Fruit fly (Drosophila melanogaster): ENCODE measurements around the gene CG11158.

The CG11158 gene

DNA sequence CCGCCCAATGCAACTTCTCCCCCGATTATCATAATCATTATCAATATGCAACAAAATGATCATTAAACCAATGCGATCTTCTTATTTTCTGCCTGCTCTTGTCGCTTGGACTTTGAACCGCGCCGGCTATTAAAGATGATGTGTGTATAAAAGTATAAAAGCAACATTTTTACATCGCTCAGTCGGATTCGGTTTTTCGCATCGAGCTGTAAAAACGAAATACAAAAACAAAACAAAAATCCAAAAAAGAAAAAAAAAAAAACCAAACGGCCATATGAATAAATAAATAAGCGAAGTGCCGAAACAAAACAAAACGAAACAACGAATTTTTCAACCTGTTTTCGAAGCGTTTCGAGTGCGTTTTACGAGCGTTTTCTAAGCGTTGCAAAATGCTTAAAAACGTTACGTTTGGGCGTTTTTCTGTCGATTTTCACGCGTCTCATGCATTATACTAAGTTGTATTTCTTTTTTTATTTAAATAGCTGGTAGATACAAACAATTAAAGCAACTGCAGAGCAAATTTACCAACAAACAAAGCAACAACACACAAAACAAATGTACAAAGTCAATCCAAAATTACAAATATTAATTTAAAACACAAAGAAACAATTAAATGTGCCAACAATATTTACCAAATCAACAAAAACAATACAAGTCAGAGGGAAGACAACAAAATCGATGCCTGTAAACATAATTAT, 37.9 kb upstream of the CG11158 start:
- TF ChIP-seq tai (GFP tag; optimal IDR thresholded peaks at IDR 0.05) (no peak), Dfd (GFP tag; optimal IDR thresholded peaks at IDR 0.05) (no peak), h (GFP tag; optimal IDR thresholded peaks at IDR 0.05) (no peak), pan (optimal IDR thresholded peaks at IDR 0.05) (no peak), Jra (GFP tag; optimal IDR thresholded peaks at IDR 0.05) (no peak), lola (GFP tag; optimal IDR thresholded peaks at IDR 0.05) (no peak), CrebA (GFP tag; optimal IDR thresholded peaks at IDR 0.05; ENCODE audit: borderline replicate concordance) (peak; percentile 19), Dif (GFP tag; optimal IDR thresholded peaks at IDR 0.05; ENCODE audit: partially characterized antibody) (no peak), rgr (GFP tag; optimal IDR thresholded peaks at IDR 0.05) (no peak), Hnf4 (GFP tag; optimal IDR thresholded peaks at IDR 0.05) (peak; percentile 58), usp (GFP tag; optimal IDR thresholded peaks at IDR 0.05) (no peak), HLH106 (tag; optimal IDR thresholded peaks at IDR 0.05) (no peak), Abd-B (GFP tag; optimal IDR thresholded peaks at IDR 0.05) (no peak), Myc (optimal IDR thresholded peaks at IDR 0.05) (no peak), jim (GFP tag; optimal IDR thresholded peaks at IDR 0.05) (no peak), dmrt93B (GFP tag; optimal IDR thresholded peaks at IDR 0.05) (no peak), psq (GFP tag; optimal IDR thresholded peaks at IDR 0.05) (peak; percentile 40), Rel (GFP tag; optimal IDR thresholded peaks at IDR 0.05) (no peak), Rel (tag; optimal IDR thresholded peaks at IDR 0.05) (no peak)

DNA sequence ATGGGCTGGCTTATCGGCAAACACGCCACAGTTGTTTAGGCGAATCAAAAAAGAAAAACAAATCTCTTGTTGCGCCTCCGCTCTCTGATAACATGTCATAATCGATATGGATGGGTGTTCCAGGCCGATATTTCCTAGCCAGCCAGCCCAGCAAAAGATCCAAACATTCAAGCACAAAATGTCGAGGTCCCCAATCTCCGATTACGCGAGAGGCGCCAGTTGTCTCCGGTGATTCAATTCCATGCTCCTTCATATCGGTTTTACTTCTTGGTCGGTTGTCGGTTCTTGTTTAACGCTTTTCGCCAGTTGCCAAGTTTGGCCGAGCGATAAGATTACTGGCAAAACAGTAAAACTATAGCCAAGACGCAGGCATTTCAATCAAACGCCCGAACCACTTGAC, 36.6 kb upstream of the CG11158 start:
- TF ChIP-seq dsf (GFP tag; optimal IDR thresholded peaks at IDR 0.05; ENCODE audit: borderline replicate concordance) = no peak
- TF ChIP-seq Myc (optimal IDR thresholded peaks at IDR 0.05) = no peak
- no peak for TF ChIP-seq br (GFP tag; optimal IDR thresholded peaks at IDR 0.05)
- no peak for TF ChIP-seq brk (GFP tag; optimal IDR thresholded peaks at IDR 0.05)
- no peak for TF ChIP-seq Dif (GFP tag; optimal IDR thresholded peaks at IDR 0.05; ENCODE audit: partially characterized antibody)
- TF ChIP-seq OdsH (GFP tag; optimal IDR thresholded peaks at IDR 0.05) = no peak
- no peak for TF ChIP-seq Jra (GFP tag; optimal IDR thresholded peaks at IDR 0.05)
- no peak for TF ChIP-seq CrebA (GFP tag; optimal IDR thresholded peaks at IDR 0.05; ENCODE audit: borderline replicate concordance)
- TF ChIP-seq psq (GFP tag; optimal IDR thresholded peaks at IDR 0.05) = no peak
- TF ChIP-seq ey (GFP tag; optimal IDR thresholded peaks at IDR 0.05) = no peak
- TF ChIP-seq CG32264 (GFP tag; optimal IDR thresholded peaks at IDR 0.05) = no peak
- TF ChIP-seq Sp1 (GFP tag; optimal IDR thresholded peaks at IDR 0.05) = no peak
- TF ChIP-seq pan (optimal IDR thresholded peaks at IDR 0.05) = no peak
- TF ChIP-seq Hr78 (GFP tag; optimal IDR thresholded peaks at IDR 0.05) = no peak
- no peak for TF ChIP-seq fru (GFP tag; optimal IDR thresholded peaks at IDR 0.05)
- no peak for TF ChIP-seq tai (GFP tag; optimal IDR thresholded peaks at IDR 0.05)
- no peak for TF ChIP-seq Vsx2 (GFP tag; optimal IDR thresholded peaks at IDR 0.05; ENCODE audit: partially characterized antibody)
- no peak for TF ChIP-seq sage (GFP tag; optimal IDR thresholded peaks at IDR 0.05)
- TF ChIP-seq Hr83 (GFP tag; optimal IDR thresholded peaks at IDR 0.05; ENCODE audit: poor library complexity, severe bottlenecking) = no peak
- TF ChIP-seq rgr (GFP tag; optimal IDR thresholded peaks at IDR 0.05) = no peak

DNA sequence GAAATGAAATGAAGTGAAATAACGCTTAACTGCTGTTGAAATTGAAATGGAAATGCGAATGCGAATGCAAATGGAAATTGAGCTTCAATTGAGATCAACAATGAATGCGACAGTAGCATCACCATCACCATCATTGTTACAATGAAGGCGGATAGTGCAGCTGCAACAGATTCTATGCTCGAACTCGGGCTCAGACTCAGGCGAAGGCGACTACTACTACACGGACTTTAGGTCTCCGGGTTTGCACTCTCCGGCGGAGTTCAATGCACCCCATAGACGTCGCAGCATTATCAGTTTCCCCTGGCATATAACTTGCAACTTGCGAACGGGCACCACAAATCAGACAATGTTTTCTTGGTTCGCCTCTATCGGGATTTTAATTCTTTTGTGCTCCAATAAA, 33.9 kb upstream of the CG11158 start:
- TF ChIP-seq tai (GFP tag; optimal IDR thresholded peaks at IDR 0.05) (no peak), dmrt93B (GFP tag; optimal IDR thresholded peaks at IDR 0.05) (no peak)

dm6 chrX:13649801-13650200, 33.0 kb upstream of the CG11158 start:
- TF ChIP-seq jim (GFP tag; optimal IDR thresholded peaks at IDR 0.05) (no peak), Dfd (GFP tag; optimal IDR thresholded peaks at IDR 0.05) (peak; percentile 84)

DNA sequence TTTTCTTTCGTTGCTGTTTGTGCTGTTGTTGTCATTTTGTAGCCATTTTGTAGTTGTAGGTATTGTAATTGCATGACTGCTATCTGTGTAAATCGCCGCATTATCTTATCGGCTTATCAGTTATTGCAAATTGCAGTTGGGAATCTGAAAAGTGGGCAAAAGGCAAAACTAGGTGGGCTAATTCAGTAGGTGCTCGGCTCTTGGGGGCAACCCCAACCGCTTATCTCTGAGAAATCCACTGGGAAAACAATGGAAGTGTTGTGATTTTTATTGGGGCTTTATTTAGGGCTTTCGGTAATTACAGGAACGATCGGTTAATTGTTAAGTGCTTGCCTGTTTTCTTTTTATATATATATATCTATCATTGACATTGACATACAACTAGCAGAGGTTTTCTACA, 31.6 kb upstream of the CG11158 start:
- no peak for TF ChIP-seq brk (GFP tag; optimal IDR thresholded peaks at IDR 0.05)
- TF ChIP-seq Rel (GFP tag; optimal IDR thresholded peaks at IDR 0.05) = no peak
- TF ChIP-seq Rel (tag; optimal IDR thresholded peaks at IDR 0.05) = peak; percentile 40
- TF ChIP-seq sage (GFP tag; optimal IDR thresholded peaks at IDR 0.05) = no peak
- no peak for TF ChIP-seq GATAd (GFP tag; optimal IDR thresholded peaks at IDR 0.05)
- TF ChIP-seq OdsH (GFP tag; optimal IDR thresholded peaks at IDR 0.05) = no peak

Measured in whole organism, wandering third instar larva.